Worm (Caenorhabditis elegans) whole organism, young adult: ENCODE results near the gene flap-1.

ENCODE experiments used
- C17E4.6 ChIP-seq: fragments of 200-800 bp; sonication (Bioruptor generic); IDR thresholded peaks from 2 replicates; pipeline ENCODE4 v1.3.6; 2022; ENCODE audit warnings: missing genetic modification reagents, missing genetic modification characterization, missing compliant biosample characterization
- D2030.7 ChIP-seq: fragments of 200-800 bp; sonication (Bioruptor generic); IDR thresholded peaks from 2 replicates; pipeline ENCODE4 v1.3.6; 2022; ENCODE audit warnings: missing genetic modification reagents, missing genetic modification characterization, missing compliant biosample characterization
- F10E7.11 ChIP-seq: sonication (generic microtip); optimal IDR thresholded peaks from 2 replicates; lab custom pipeline; 2017; ENCODE audit warnings: mild to moderate bottlenecking, missing genetic modification characterization, moderate library complexity, missing compliant biosample characterization
- F39B2.1 ChIP-seq: fragments of 200-800 bp; sonication (Bioruptor generic); IDR thresholded peaks from 2 replicates; pipeline ENCODE4 v1.3.6; 2022; ENCODE audit warnings: missing genetic modification reagents, missing genetic modification characterization, missing compliant biosample characterization
- K11D2.4 ChIP-seq: fragments of 200-800 bp; sonication (Bioruptor generic); IDR thresholded peaks from 2 replicates; pipeline ENCODE4 v1.3.6; 2022; ENCODE audit warnings: missing genetic modification reagents, missing genetic modification characterization, missing compliant biosample characterization
- K12H6.12 ChIP-seq: fragments of 200-800 bp; sonication (Bioruptor generic); optimal IDR thresholded peaks from 2 replicates; lab custom pipeline; 2018; ENCODE audit warnings: mild to moderate bottlenecking, missing genetic modification characterization, missing compliant biosample characterization
- Y53F4B.3 ChIP-seq: fragments of 200-800 bp; sonication (Bioruptor generic); IDR thresholded peaks from 2 replicates; pipeline ENCODE4 v1.3.6; 2022; ENCODE audit warnings: missing genetic modification reagents, missing genetic modification characterization, missing compliant biosample characterization
- Y53G8AR.9 ChIP-seq: fragments of 200-800 bp; sonication (Bioruptor generic); conservative IDR thresholded peaks from 2 replicates; pipeline ENCODE4 v1.3.6; 2022; ENCODE audit warnings: missing genetic modification reagents, missing genetic modification characterization, missing compliant biosample characterization
- akir-1 ChIP-seq: fragments of 200-800 bp; sonication (Bioruptor generic); optimal IDR thresholded peaks from 2 replicates; lab custom pipeline; 2018; ENCODE audit warnings: mild to moderate bottlenecking, missing genetic modification characterization, moderate library complexity, missing compliant biosample characterization
- atf-7 ChIP-seq: sonication (generic microtip); optimal IDR thresholded peaks from 2 replicates; lab custom pipeline; 2017; ENCODE audit warnings: mild to moderate bottlenecking, missing genetic modification characterization, missing compliant biosample characterization
- attf-6 ChIP-seq: fragments of 200-800 bp; sonication (Bioruptor generic); IDR thresholded peaks from 2 replicates; pipeline ENCODE4 v1.3.6; 2022; ENCODE audit warnings: missing genetic modification reagents, missing genetic modification characterization, missing compliant biosample characterization
- bed-1 ChIP-seq: fragments of 200-800 bp; sonication (Bioruptor generic); IDR thresholded peaks from 2 replicates; pipeline ENCODE4 v1.3.6; 2022; ENCODE audit warnings: missing genetic modification reagents, missing genetic modification characterization, missing compliant biosample characterization
- bed-2 ChIP-seq: fragments of 200-800 bp; sonication (Bioruptor generic); IDR thresholded peaks from 2 replicates; pipeline ENCODE4 v1.3.6; 2022; ENCODE audit warnings: missing genetic modification reagents, missing genetic modification characterization, missing compliant biosample characterization
- ccch-3 ChIP-seq: fragments of 200-800 bp; sonication (Bioruptor generic); optimal IDR thresholded peaks from 2 replicates; lab custom pipeline; 2018; ENCODE audit warnings: mild to moderate bottlenecking, missing genetic modification characterization, missing compliant biosample characterization
- cebp-1 ChIP-seq, 2 experiments: fragments of 200-800 bp in 1 of 2; sonication (Bioruptor generic) in 1 of 2; sonication (generic microtip) in 1 of 2; IDR thresholded peaks in 1 of 2; optimal IDR thresholded peaks in 1 of 2; 2 replicates each; pipeline versions ENCODE4 v1.3.6 to Lab custom; 2017 to 2022; ENCODE audit warnings: missing compliant biosample characterization in 2 of 2, missing genetic modification characterization in 2 of 2, mild to moderate bottlenecking in 1 of 2, missing genetic modification reagents in 1 of 2, moderate library complexity in 1 of 2
- cebp-2 ChIP-seq: fragments of 200-800 bp; sonication (Bioruptor generic); IDR thresholded peaks from 2 replicates; pipeline ENCODE4 v1.3.6; 2022; ENCODE audit warnings: missing genetic modification characterization, missing compliant biosample characterization
- ceh-100 ChIP-seq: fragments of 200-800 bp; sonication (Bioruptor generic); IDR thresholded peaks from 2 replicates; pipeline ENCODE4 v1.3.6; 2022; ENCODE audit warnings: missing genetic modification reagents, missing genetic modification characterization, missing compliant biosample characterization
- ceh-40 ChIP-seq: fragments of 200-800 bp; sonication (Bioruptor generic); IDR thresholded peaks from 2 replicates; pipeline ENCODE4 v1.3.6; 2022; ENCODE audit warnings: missing genetic modification characterization, missing compliant biosample characterization
- ceh-79 ChIP-seq: sonication (generic microtip); optimal IDR thresholded peaks from 2 replicates; lab custom pipeline; 2017; ENCODE audit warnings: mild to moderate bottlenecking, missing genetic modification characterization, missing compliant biosample characterization
- ceh-91 ChIP-seq: fragments of 200-800 bp; sonication (Bioruptor generic); IDR thresholded peaks from 2 replicates; pipeline ENCODE4 v1.3.6; 2022; ENCODE audit warnings: missing genetic modification reagents, missing genetic modification characterization, missing compliant biosample characterization
- die-1 ChIP-seq: sonication (generic microtip); optimal IDR thresholded peaks from 2 replicates; lab custom pipeline; 2016; ENCODE audit warnings: missing genotype, mild to moderate bottlenecking, missing genetic modification characterization, missing compliant biosample characterization
- dpl-1 ChIP-seq: fragments of 150-350 bp; optimal IDR thresholded peaks from 2 replicates; lab custom pipeline; 2014; ENCODE audit warnings: missing biosample characterization, missing genetic modification reagents, missing genetic modification characterization
- efl-1 ChIP-seq: fragments of 150-350 bp; optimal IDR thresholded peaks from 2 replicates; lab custom pipeline; 2014; ENCODE audit warnings: missing biosample characterization, missing genetic modification reagents, missing genetic modification characterization
- egl-44 ChIP-seq: fragments of 200-800 bp; sonication (Bioruptor generic); IDR thresholded peaks from 2 replicates; pipeline ENCODE4 v1.3.6; 2022; ENCODE audit warnings: missing genetic modification reagents, missing genetic modification characterization, missing compliant biosample characterization
- lag-1 ChIP-seq: fragments of 200-800 bp; sonication (Bioruptor generic); IDR thresholded peaks from 2 replicates; pipeline ENCODE4 v1.3.6; 2022; ENCODE audit warnings: missing genetic modification reagents, missing genetic modification characterization, missing compliant biosample characterization
- lin-35 ChIP-seq, 3 experiments: fragments of 150-350 bp in 2 of 3; sonication (generic microtip) in 1 of 3; optimal IDR thresholded peaks; 2 replicates each; lab custom pipeline; 2014 to 2018; ENCODE audit warnings: missing biosample characterization in 3 of 3, missing genetic modification characterization in 3 of 3, missing genetic modification reagents in 3 of 3
- lin-54 ChIP-seq: fragments of 200-800 bp; sonication (Bioruptor generic); optimal IDR thresholded peaks from 2 replicates; lab custom pipeline; 2018; ENCODE audit warnings: mild to moderate bottlenecking, missing genetic modification characterization, missing compliant biosample characterization
- lir-1 ChIP-seq: fragments of 200-800 bp; sonication (Bioruptor generic); conservative IDR thresholded peaks from 2 replicates; pipeline ENCODE4 v1.3.6; 2022; ENCODE audit warnings: missing genetic modification reagents, missing genetic modification characterization, missing compliant biosample characterization
- lsl-1 ChIP-seq: fragments of 200-800 bp; sonication (Bioruptor generic); optimal IDR thresholded peaks from 2 replicates; lab custom pipeline; 2018; ENCODE audit warnings: mild to moderate bottlenecking, missing genetic modification characterization, moderate library complexity, missing compliant biosample characterization
- madf-10 ChIP-seq: sonication (generic microtip); optimal IDR thresholded peaks from 2 replicates; lab custom pipeline; 2016; ENCODE audit warnings: mild to moderate bottlenecking, missing genetic modification characterization, missing compliant biosample characterization
- mcd-1 ChIP-seq: fragments of 200-800 bp; sonication (Bioruptor generic); IDR thresholded peaks from 2 replicates; pipeline ENCODE4 v1.3.6; 2022; ENCODE audit warnings: missing genetic modification reagents, missing genetic modification characterization, missing compliant biosample characterization
- mes-4 ChIP-seq: sonication (generic microtip); optimal IDR thresholded peaks from 2 replicates; lab custom pipeline; 2016; ENCODE audit warnings: missing genotype, missing genetic modification characterization, missing compliant biosample characterization
- mxl-1 ChIP-seq: sonication (generic microtip); optimal IDR thresholded peaks from 2 replicates; lab custom pipeline; 2016; ENCODE audit warnings: missing genetic modification characterization, missing compliant biosample characterization
- nfya-2 ChIP-seq: fragments of 200-800 bp; sonication (Bioruptor generic); IDR thresholded peaks from 2 replicates; pipeline ENCODE4 v1.3.6; 2022; ENCODE audit warnings: missing genetic modification reagents, missing genetic modification characterization, missing compliant biosample characterization
- nhr-80 ChIP-seq: sonication (generic microtip); optimal IDR thresholded peaks from 2 replicates; lab custom pipeline; 2016; ENCODE audit warnings: missing genetic modification characterization, missing compliant biosample characterization
- pbrm-1 ChIP-seq: fragments of 200-800 bp; sonication (Bioruptor generic); IDR thresholded peaks from 2 replicates; pipeline ENCODE4 v1.3.6; 2022; ENCODE audit warnings: missing genetic modification reagents, missing genetic modification characterization, missing compliant biosample characterization
- rec-8 ChIP-seq, 2 experiments: sonication (generic microtip); optimal IDR thresholded peaks; 2 replicates each; lab custom pipeline; 2016; ENCODE audit warnings: mild to moderate bottlenecking in 2 of 2, missing genetic modification characterization in 2 of 2, missing genetic modification reagents in 2 of 2, missing genotype in 2 of 2, missing biosample characterization in 1 of 2, missing compliant biosample characterization in 1 of 2, moderate library complexity in 1 of 2
- repo-1 ChIP-seq: sonication (generic microtip); optimal IDR thresholded peaks from 2 replicates; lab custom pipeline; 2017; ENCODE audit warnings: mild to moderate bottlenecking, missing genetic modification characterization, missing compliant biosample characterization
- snpc-3.4 ChIP-seq: sonication (generic microtip); optimal IDR thresholded peaks from 2 replicates; lab custom pipeline; 2017; ENCODE audit warnings: missing genetic modification characterization, mild to moderate bottlenecking, missing compliant biosample characterization, antibody characterized with exemption, moderate library complexity, missing genotype, missing genetic modification reagents
- snpc-4 ChIP-seq, 5 experiments: fragments of 150-350 bp in 1 of 5; sonication (generic microtip) in 4 of 5; optimal IDR thresholded peaks; 2 replicates each; lab custom pipeline; 2014 to 2018; ENCODE audit warnings: missing genetic modification characterization in 5 of 5, missing biosample characterization in 3 of 5, antibody characterized with exemption in 2 of 5, mild to moderate bottlenecking in 2 of 5, missing compliant biosample characterization in 2 of 5, missing genotype in 2 of 5, moderate library complexity in 2 of 5, missing genetic modification reagents in 1 of 5
- sptf-2 ChIP-seq: fragments of 200-800 bp; sonication (Bioruptor generic); optimal IDR thresholded peaks from 2 replicates; lab custom pipeline; 2018; ENCODE audit warnings: mild to moderate bottlenecking, missing genetic modification characterization, missing compliant biosample characterization
- tbp1 ChIP-seq: fragments of 200-800 bp; sonication (Bioruptor generic); optimal IDR thresholded peaks from 2 replicates; lab custom pipeline; 2018; ENCODE audit warnings: mild to moderate bottlenecking, missing genetic modification characterization, missing compliant biosample characterization
- unc-130 ChIP-seq: sonication (generic microtip); optimal IDR thresholded peaks from 2 replicates; lab custom pipeline; 2016; ENCODE audit warnings: missing genetic modification reagents, missing genetic modification characterization, missing compliant biosample characterization
- zim-3 ChIP-seq: sonication (generic microtip); optimal IDR thresholded peaks from 2 replicates; lab custom pipeline; 2017; ENCODE audit warnings: mild to moderate bottlenecking, missing genetic modification characterization, moderate library complexity, missing compliant biosample characterization
- ztf-25 ChIP-seq: fragments of 200-800 bp; sonication (Bioruptor generic); IDR thresholded peaks from 2 replicates; pipeline ENCODE4 v1.3.6; 2022; ENCODE audit warnings: missing genetic modification reagents, missing genetic modification characterization, missing compliant biosample characterization
- ztf-26 ChIP-seq: sonication (generic microtip); optimal IDR thresholded peaks from 2 replicates; lab custom pipeline; 2017; ENCODE audit warnings: missing genetic modification characterization, missing compliant biosample characterization
- ztf-28 ChIP-seq: fragments of 200-800 bp; sonication (Bioruptor generic); IDR thresholded peaks from 2 replicates; pipeline ENCODE4 v1.3.6; 2022; ENCODE audit warnings: missing genetic modification reagents, missing genetic modification characterization, missing compliant biosample characterization

Gene flap-1

ce11 chrIII:6971662-6972284 lies 43.1 kb upstream of the flap-1 start, which contains the start of the genes eef-1A.1 and rfc-4:
Gene eef-1A.1, minus strand, starts transcription at chrIII:6971712.
Gene rfc-4, plus strand, starts transcription at chrIII:6972253.
- TF ChIP-seq ztf-25 (GFP tag; lab: Robert Waterston, UW) (no peak), K11D2.4 (GFP tag; lab: Robert Waterston, UW) (peak; percentile 84), mes-4 (tag; lab: Kevin White, UChicago) (no peak), efl-1 (GFP tag; lab: Kevin White, UChicago) (peak; percentile 89), madf-10 (tag; lab: Kevin White, UChicago) (peak; percentile 68), zim-3 (tag; lab: Kevin White, UChicago) (no peak), lag-1 (GFP tag; lab: Robert Waterston, UW) (no peak), ceh-91 (peak; percentile 77), ztf-26 (peak; percentile 82), akir-1 (no peak), dpl-1 (GFP tag; lab: Kevin White, UChicago) (peak; percentile 82), ztf-28 (GFP tag; lab: Robert Waterston, UW) (peak; percentile 68; the same call in 1 of the 2 replicates), mxl-1 (tag; lab: Kevin White, UChicago) (no peak), mcd-1 (GFP tag; lab: Robert Waterston, UW) (peak; percentile 91), lsl-1 (GFP tag; lab: Kevin White, UChicago) (peak; percentile 90), Y53F4B.3 (GFP tag; lab: Robert Waterston, UW) (no peak), F10E7.11 (tag; lab: Kevin White, UChicago) (no peak), egl-44 (GFP tag; lab: Robert Waterston, UW) (0 out of 2 replicates have a peak, but pooled peaks have one; percentile 43), die-1 (tag; lab: Kevin White, UChicago) (peak; percentile 18), C17E4.6 (GFP tag; lab: Robert Waterston, UW) (0 out of 2 replicates have a peak, but pooled peaks have one; percentile 25), ceh-40 (GFP tag; lab: Robert Waterston, UW) (no peak), tbp1 (GFP tag; lab: Kevin White, UChicago) (peak; percentile 75), rec-8 (tag; optimal IDR thresholded peaks at IDR 0.05; lab: Kevin White, UChicago) (no peak), F39B2.1 (GFP tag; lab: Robert Waterston, UW) (peak; percentile 49; the same call in 1 of the 2 replicates), snpc-3.4 (tag; lab: Kevin White, UChicago) (peak; percentile 92), bed-2 (GFP tag; lab: Robert Waterston, UW) (no peak), cebp-1 (GFP tag; IDR thresholded peaks at IDR 0.05; lab: Robert Waterston, UW) (peak; percentile 88), cebp-1 (tag; optimal IDR thresholded peaks at IDR 0.05; lab: Kevin White, UChicago) (peak; percentile 95), lin-35 (GFP tag; optimal IDR thresholded peaks at IDR 0.05; lab: Kevin White, UChicago) (peak; percentile 64 to 95 (median 73)), lir-1 (peak; percentile 81), D2030.7 (GFP tag; lab: Robert Waterston, UW) (peak; percentile 84), ceh-100 (GFP tag; lab: Robert Waterston, UW) (peak; percentile 76), nhr-80 (tag; lab: Kevin White, UChicago) (peak; percentile 79), K12H6.12 (tag; lab: Kevin White, UChicago) (peak; percentile 93), lin-54 (GFP tag; lab: Kevin White, UChicago) (peak; percentile 98), cebp-2 (GFP tag; lab: Robert Waterston, UW) (no peak), Y53G8AR.9 (GFP tag; lab: Robert Waterston, UW) (peak; percentile 81), snpc-4 (GFP tag; optimal IDR thresholded peaks at IDR 0.05; lab: Kevin White, UChicago) (peak; percentile 9), snpc-4 (tag; optimal IDR thresholded peaks at IDR 0.05; lab: Kevin White, UChicago) (peak; percentile 73 to 87 (median 80)), sptf-2 (GFP tag; lab: Kevin White, UChicago) (no peak), ccch-3 (GFP tag; lab: Kevin White, UChicago) (no peak), pbrm-1 (GFP tag; lab: Robert Waterston, UW) (peak; percentile 93), ceh-79 (tag; lab: Kevin White, UChicago) (no peak), nfya-2 (no peak), repo-1 (peak; percentile 48), attf-6 (GFP tag; lab: Robert Waterston, UW) (no peak), unc-130 (GFP tag; lab: Kevin White, UChicago) (peak; percentile 67), atf-7 (tag; lab: Kevin White, UChicago) (peak; percentile 57), bed-1 (GFP tag; lab: Robert Waterston, UW) (no peak)
